Fruit fly (Drosophila melanogaster): ENCODE measurements around the gene Cubn.

dm6 chrX:9586627-9587026 lies 15.5 kb upstream of the Cubn start:
- no peak for TF ChIP-seq CG7101 (tag; optimal IDR thresholded peaks at IDR 0.05)
- no peak for TF ChIP-seq cic (GFP tag; optimal IDR thresholded peaks at IDR 0.05)
- TF ChIP-seq ovo (GFP tag; optimal IDR thresholded peaks at IDR 0.05), result no peak
- no peak for TF ChIP-seq CG11617 (GFP tag; optimal IDR thresholded peaks at IDR 0.05)
- TF ChIP-seq toe (GFP tag; optimal IDR thresholded peaks at IDR 0.05), result no peak
- TF ChIP-seq kay (GFP tag; ENCODE audit: borderline replicate concordance), result no peak
- no peak for TF ChIP-seq CG1620 (GFP tag; optimal IDR thresholded peaks at IDR 0.05)
- TF ChIP-seq Mnt (GFP tag; optimal IDR thresholded peaks at IDR 0.05), result no peak
- TF ChIP-seq pad (GFP tag; optimal IDR thresholded peaks at IDR 0.05), result no peak
- no peak for TF ChIP-seq CG5204 (GFP tag; optimal IDR thresholded peaks at IDR 0.05)
- no peak for TF ChIP-seq bab1 (GFP tag; optimal IDR thresholded peaks at IDR 0.05)
